Fruit fly (Drosophila melanogaster) ovary, adult (tissue): ENCODE data around the gene CG31523.

ENCODE experiments used
- CG17801 ChIP-seq: fragments of 200-800 bp; optimal IDR thresholded peaks from 2 replicates; lab custom pipeline; 2019; ENCODE audit warnings: missing biosample characterization, mild to moderate bottlenecking, missing genetic modification characterization, moderate library complexity; ENCODE audit not compliant: partially characterized antibody

The CG31523 gene

dm6 chr3R:4419482-4419881 is 59.5 kb downstream of the CG31523 start, which contains the start of gene CG32944:
Gene CG32944 (minus strand): TSS chr3R:4419578.
- no peak for TF ChIP-seq CG17801 (GFP tag; lab: Kevin White, UChicago)

- TF ChIP-seq CG17801 (GFP tag; lab: Kevin White, UChicago): no peak
These were observed 62.9 kb downstream of the CG31523 start, which contains the start of gene CG31528 for dm6 chr3R:4416138-4416537. Gene CG31528 (plus strand): TSS chr3R:4416438.
